Fruit fly (Drosophila melanogaster) whole organism, embryonic: Measurements from ENCODE around the gene TwdlK.

Source experiments
- CG14965 ChIP-seq: fragments of 200-800 bp; sonication (Bioruptor generic); optimal IDR thresholded peaks from 2 replicates; lab custom pipeline; 2016; ENCODE audit warnings: missing biosample characterization, missing genetic modification characterization, borderline replicate concordance
- CG15011 ChIP-seq: fragments of 200-800 bp; sonication (Bioruptor generic); optimal IDR thresholded peaks from 3 replicates; lab custom pipeline; 2018; ENCODE audit warnings: missing biosample characterization, mild to moderate bottlenecking, missing genetic modification characterization
- CG16813 ChIP-seq: fragments of 200-800 bp; sonication (Bioruptor generic); IDR thresholded peaks from 3 replicates; pipeline ENCODE4 v1.3.6; 2022; ENCODE audit warnings: missing biosample characterization, missing genetic modification characterization; ENCODE audit not compliant: partially characterized antibody
- CG16815 ChIP-seq: fragments of 200-800 bp; sonication (Bioruptor generic); optimal IDR thresholded peaks from 3 replicates; lab custom pipeline; 2017; ENCODE audit warnings: missing biosample characterization, mild to moderate bottlenecking, missing genetic modification characterization
- CG18764 ChIP-seq: fragments of 200-800 bp; sonication (Bioruptor generic); optimal IDR thresholded peaks from 3 replicates; lab custom pipeline; 2016; ENCODE audit warnings: missing biosample characterization, missing genetic modification characterization
- CG30431 ChIP-seq: fragments of 200-800 bp; sonication (Bioruptor generic); optimal IDR thresholded peaks from 2 replicates; lab custom pipeline; 2017; ENCODE audit warnings: missing biosample characterization, missing genetic modification characterization
- CG3065 ChIP-seq: fragments of 200-800 bp; sonication (Bioruptor generic); optimal IDR thresholded peaks from 2 replicates; lab custom pipeline; 2016; ENCODE audit warnings: missing biosample characterization, missing genetic modification characterization
- CG34422 ChIP-seq: fragments of 200-800 bp; sonication (Bioruptor generic); IDR thresholded peaks from 3 replicates; pipeline ENCODE4 v1.3.6; 2022; ENCODE audit warnings: missing biosample characterization, missing genetic modification characterization
- CG4282 ChIP-seq: fragments of 200-800 bp; sonication (Bioruptor generic); optimal IDR thresholded peaks from 2 replicates; lab custom pipeline; 2016; ENCODE audit warnings: missing biosample characterization, missing genetic modification characterization
- CG6272 ChIP-seq: fragments of 200-800 bp; sonication (Bioruptor generic); IDR thresholded peaks from 2 replicates; pipeline ENCODE4 v1.3.6; 2022; ENCODE audit warnings: missing biosample characterization, missing genetic modification characterization
- CG8388 ChIP-seq: fragments of 200-800 bp; sonication (Bioruptor generic); optimal IDR thresholded peaks from 2 replicates; lab custom pipeline; 2019; ENCODE audit warnings: missing biosample characterization, mild to moderate bottlenecking, missing genetic modification characterization, moderate library complexity
- CG9727 ChIP-seq: fragments of 200-800 bp; sonication (Bioruptor generic); optimal IDR thresholded peaks from 3 replicates; lab custom pipeline; 2017; ENCODE audit warnings: missing biosample characterization, mild to moderate bottlenecking, missing genetic modification characterization
- CG9932 ChIP-seq: fragments of 200-800 bp; sonication (Bioruptor generic); IDR thresholded peaks from 2 replicates; pipeline ENCODE4 v1.3.6; 2022; ENCODE audit warnings: missing biosample characterization, missing genetic modification characterization
- CkIIα-i1 ChIP-seq: fragments of 200-800 bp; sonication (Bioruptor generic); IDR thresholded peaks from 2 replicates; pipeline ENCODE4 v1.3.6; 2022; ENCODE audit warnings: missing biosample characterization, missing genetic modification characterization
- D19B ChIP-seq: fragments of 200-800 bp; sonication (Bioruptor generic); optimal IDR thresholded peaks from 2 replicates; lab custom pipeline; 2017; ENCODE audit warnings: missing biosample characterization, mild to moderate bottlenecking, missing genetic modification characterization
- Dll ChIP-seq: fragments of 200-800 bp; sonication (Bioruptor generic); IDR thresholded peaks from 4 replicates; pipeline ENCODE4 v1.3.6; 2022; ENCODE audit warnings: missing biosample characterization, missing genetic modification characterization; ENCODE audit not compliant: partially characterized antibody
- Dp ChIP-seq: fragments of 200-800 bp; sonication (Bioruptor generic); optimal IDR thresholded peaks from 2 replicates; lab custom pipeline; 2018; ENCODE audit warnings: missing biosample characterization, mild to moderate bottlenecking, missing genetic modification characterization, moderate library complexity
- Ets65A ChIP-seq: fragments of 200-800 bp; sonication (Bioruptor generic); peaks from one replicate; lab custom pipeline; 2016; ENCODE audit warnings: missing biosample characterization, missing genetic modification characterization
- HLH3B ChIP-seq: fragments of 200-800 bp; sonication (Bioruptor generic); IDR thresholded peaks from 2 replicates; pipeline ENCODE4 v1.3.6; 2022; ENCODE audit warnings: missing biosample characterization, missing genetic modification characterization
- HLH4C ChIP-seq: fragments of 200-800 bp; sonication (Bioruptor generic); IDR thresholded peaks from 3 replicates; pipeline ENCODE4 v1.3.6; 2022; ENCODE audit warnings: missing biosample characterization, missing genetic modification characterization; ENCODE audit not compliant: partially characterized antibody
- HLH54F ChIP-seq: fragments of 200-800 bp; sonication (Bioruptor generic); optimal IDR thresholded peaks from 3 replicates; lab custom pipeline; 2016; ENCODE audit warnings: missing biosample characterization, missing genetic modification characterization
- Hmr ChIP-seq: fragments of 200-800 bp; sonication (Bioruptor generic); optimal IDR thresholded peaks from 3 replicates; lab custom pipeline; 2017; ENCODE audit warnings: mild to moderate bottlenecking, missing biosample characterization, missing genetic modification reagents, missing genetic modification characterization
- Hr51 ChIP-seq, 2 experiments: fragments of 200-800 bp; sonication (Bioruptor generic); optimal IDR thresholded peaks; 2 replicates in 1 of 2; 3 replicates in 1 of 2; lab custom pipeline; 2016 to 2018; ENCODE audit warnings: missing biosample characterization in 2 of 2, missing genetic modification characterization in 2 of 2, mild to moderate bottlenecking in 1 of 2, moderate library complexity in 1 of 2
- MESR4 ChIP-seq: fragments of 200-800 bp; sonication (Bioruptor generic); optimal IDR thresholded peaks from 2 replicates; lab custom pipeline; 2018; ENCODE audit warnings: missing biosample characterization, mild to moderate bottlenecking, missing genetic modification characterization, moderate library complexity
- NFAT ChIP-seq: fragments of 200-800 bp; sonication (Bioruptor generic); IDR thresholded peaks from 2 replicates; pipeline ENCODE4 v1.3.6; 2022; ENCODE audit warnings: missing biosample characterization, missing genetic modification characterization
- NfI ChIP-seq: fragments of 200-800 bp; sonication (Bioruptor generic); optimal IDR thresholded peaks from 3 replicates; lab custom pipeline; 2018; ENCODE audit warnings: missing biosample characterization, mild to moderate bottlenecking, missing genetic modification characterization, moderate library complexity
- Poxn ChIP-seq: fragments of 200-800 bp; sonication (Bioruptor generic); IDR thresholded peaks from 2 replicates; pipeline ENCODE4 v1.3.6; 2022; ENCODE audit warnings: missing biosample characterization, missing genetic modification characterization
- Side ChIP-seq: fragments of 200-800 bp; sonication (Bioruptor generic); optimal IDR thresholded peaks from 2 replicates; lab custom pipeline; 2016; ENCODE audit warnings: missing biosample characterization, missing genetic modification characterization
- Ssrp ChIP-seq: fragments of 200-800 bp; sonication (Bioruptor generic); optimal IDR thresholded peaks from 2 replicates; lab custom pipeline; 2018; ENCODE audit warnings: missing biosample characterization, mild to moderate bottlenecking, missing genetic modification characterization, moderate library complexity
- Stat92E ChIP-seq, 3 experiments: fragments of >200 bp in 2 of 3; fragments of 200-800 bp in 1 of 3; sonication (Bioruptor generic) in 1 of 3; optimal IDR thresholded peaks; 2 replicates each; lab custom pipeline; 2017 to 2019; ENCODE audit warnings: missing biosample characterization in 3 of 3, missing genetic modification characterization in 3 of 3, mild to moderate bottlenecking in 1 of 3, moderate library complexity in 1 of 3
- cad ChIP-seq: fragments of >200 bp; optimal IDR thresholded peaks from 2 replicates; lab custom pipeline; 2017; ENCODE audit warnings: missing biosample characterization, missing genetic modification characterization
- caup ChIP-seq: fragments of 200-800 bp; sonication (Bioruptor generic); optimal IDR thresholded peaks from 3 replicates; lab custom pipeline; 2017; ENCODE audit warnings: missing biosample characterization, mild to moderate bottlenecking, missing genetic modification characterization, moderate library complexity; ENCODE audit not compliant: severe bottlenecking
- chinmo ChIP-seq: fragments of 200-800 bp; sonication (Bioruptor generic); IDR thresholded peaks from 4 replicates; pipeline ENCODE4 v1.3.6; 2022; ENCODE audit warnings: missing biosample characterization, missing genetic modification characterization; ENCODE audit not compliant: partially characterized antibody
- chn ChIP-seq: fragments of 200-800 bp; sonication (Bioruptor generic); optimal IDR thresholded peaks from 2 replicates; lab custom pipeline; 2016; ENCODE audit warnings: missing biosample characterization, missing genetic modification characterization
- crc ChIP-seq: fragments of 200-800 bp; sonication (Bioruptor generic); optimal IDR thresholded peaks from 2 replicates; lab custom pipeline; 2016; ENCODE audit warnings: missing biosample characterization, missing genetic modification characterization
- crol ChIP-seq: fragments of 200-800 bp; sonication (Bioruptor generic); IDR thresholded peaks from 2 replicates; pipeline ENCODE4 v1.3.6; 2022; ENCODE audit warnings: missing biosample characterization, missing genetic modification characterization
- dimm ChIP-seq: fragments of 200-800 bp; sonication (Bioruptor generic); IDR thresholded peaks from 2 replicates; pipeline ENCODE4 v1.3.6; 2022; ENCODE audit warnings: missing biosample characterization, missing genetic modification characterization
- dmrt99B ChIP-seq: fragments of 200-800 bp; sonication (Bioruptor generic); optimal IDR thresholded peaks from 2 replicates; lab custom pipeline; 2018; ENCODE audit warnings: missing biosample characterization, mild to moderate bottlenecking, missing genetic modification characterization, moderate library complexity
- exex ChIP-seq: fragments of 200-800 bp; sonication (Bioruptor generic); optimal IDR thresholded peaks from 4 replicates; lab custom pipeline; 2018; ENCODE audit warnings: missing biosample characterization, mild to moderate bottlenecking, missing genetic modification characterization, moderate library complexity
- fu2 ChIP-seq: fragments of 200-800 bp; sonication (Bioruptor generic); optimal IDR thresholded peaks from 2 replicates; lab custom pipeline; 2016; ENCODE audit warnings: missing biosample characterization, missing genetic modification characterization
- gcm ChIP-seq: fragments of 200-800 bp; sonication (Bioruptor generic); optimal IDR thresholded peaks from 2 replicates; lab custom pipeline; 2019; ENCODE audit warnings: missing biosample characterization, mild to moderate bottlenecking, missing genetic modification characterization, moderate library complexity
- gfzf ChIP-seq: fragments of 200-800 bp; sonication (Bioruptor generic); optimal IDR thresholded peaks from 2 replicates; lab custom pipeline; 2016; ENCODE audit warnings: missing biosample characterization, mild to moderate bottlenecking, missing genetic modification characterization, moderate library complexity
- mirr ChIP-seq: fragments of 200-800 bp; sonication (Bioruptor generic); optimal IDR thresholded peaks from 3 replicates; lab custom pipeline; 2018; ENCODE audit warnings: missing biosample characterization, mild to moderate bottlenecking, missing genetic modification characterization
- phol ChIP-seq: fragments of 200-800 bp; sonication (Bioruptor generic); optimal IDR thresholded peaks from 3 replicates; lab custom pipeline; 2018; ENCODE audit warnings: missing biosample characterization, mild to moderate bottlenecking, missing genetic modification characterization, moderate library complexity
- ranshi ChIP-seq: fragments of 200-800 bp; sonication (Bioruptor generic); IDR thresholded peaks from 2 replicates; pipeline ENCODE4 v1.3.6; 2022; ENCODE audit warnings: missing biosample characterization, missing genetic modification characterization
- repo ChIP-seq: fragments of 200-800 bp; sonication (Bioruptor generic); optimal IDR thresholded peaks from 2 replicates; lab custom pipeline; 2016; ENCODE audit warnings: missing biosample characterization, missing genetic modification characterization
- scrt ChIP-seq: fragments of 200-800 bp; sonication (Bioruptor generic); optimal IDR thresholded peaks from 2 replicates; lab custom pipeline; 2018; ENCODE audit warnings: missing biosample characterization, mild to moderate bottlenecking, missing genetic modification characterization, moderate library complexity
- stc ChIP-seq: fragments of 200-800 bp; sonication (Bioruptor generic); IDR thresholded peaks from 2 replicates; pipeline ENCODE4 v1.3.6; 2022; ENCODE audit warnings: missing biosample characterization, missing genetic modification characterization
- tgo ChIP-seq: fragments of 200-800 bp; sonication (Bioruptor generic); IDR thresholded peaks from 3 replicates; pipeline ENCODE4 v1.3.6; 2022; ENCODE audit warnings: missing biosample characterization, missing genetic modification characterization
- unpg ChIP-seq: fragments of 200-800 bp; sonication (Bioruptor generic); optimal IDR thresholded peaks from 3 replicates; lab custom pipeline; 2018; ENCODE audit warnings: missing biosample characterization, mild to moderate bottlenecking, missing genetic modification characterization, moderate library complexity

The TwdlK gene

DNA sequence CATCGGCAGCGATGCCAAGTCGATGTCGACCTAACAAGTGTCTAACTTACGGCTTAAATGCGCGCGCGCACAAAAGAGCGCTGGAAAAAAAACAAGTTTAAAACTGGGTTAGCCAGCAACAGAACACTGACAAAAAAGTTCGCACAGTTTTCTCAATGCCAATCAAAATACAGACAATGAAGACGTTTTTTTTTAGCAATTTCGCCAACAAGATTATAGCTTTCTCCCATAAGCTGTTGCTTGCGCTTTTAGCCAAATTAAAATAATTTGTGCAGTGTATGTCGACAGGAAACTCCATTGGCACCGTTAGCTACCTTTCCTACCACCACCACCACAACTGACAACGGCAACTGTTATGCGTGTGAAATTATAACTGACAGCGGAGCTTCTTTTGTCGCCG, 26.1 kb upstream of the TwdlK start (continued):
- peak; percentile 55 for TF ChIP-seq caup (GFP tag; lab: Kevin White, UChicago)
- peak; percentile 3 for TF ChIP-seq repo (GFP tag; lab: Kevin White, UChicago)
- TF ChIP-seq Poxn (GFP tag; lab: Robert Waterston, UW): no peak
- no peak for TF ChIP-seq HLH4C
- 0 out of 2 replicates have a peak, but pooled peaks have one; percentile 46 for TF ChIP-seq CkIIα-i1 (GFP tag; lab: Robert Waterston, UW)
- TF ChIP-seq NFAT (GFP tag; lab: Robert Waterston, UW): peak; percentile 37; the same call in 1 of the 2 replicates
- no peak for TF ChIP-seq cad (GFP tag; lab: Kevin White, UChicago)
- TF ChIP-seq stc: peak; percentile 40; the same call in 1 of the 2 replicates
- peak; percentile 65 for TF ChIP-seq Ets65A (GFP tag; lab: Kevin White, UChicago)
- TF ChIP-seq D19B (GFP tag; lab: Kevin White, UChicago): no peak
- TF ChIP-seq gfzf (GFP tag; lab: Kevin White, UChicago): no peak
- TF ChIP-seq CG9727 (GFP tag; lab: Kevin White, UChicago): peak; percentile 39
- TF ChIP-seq Ssrp (tag; lab: Kevin White, UChicago): no peak
- TF ChIP-seq crol (GFP tag; lab: Robert Waterston, UW): no peak
- TF ChIP-seq CG15011 (GFP tag; lab: Kevin White, UChicago): no peak
- TF ChIP-seq dimm (GFP tag; lab: Robert Waterston, UW): no peak
- TF ChIP-seq CG14965 (GFP tag; lab: Kevin White, UChicago): peak; percentile 16
- TF ChIP-seq exex (tag; lab: Kevin White, UChicago): no peak
- TF ChIP-seq Hmr (GFP tag; lab: Kevin White, UChicago): peak; percentile 70
- peak; percentile 80 for TF ChIP-seq HLH3B (GFP tag; lab: Robert Waterston, UW)
- TF ChIP-seq Dp (GFP tag; lab: Kevin White, UChicago): no peak
- peak; percentile 52 for TF ChIP-seq CG9932 (GFP tag; lab: Robert Waterston, UW)
- TF ChIP-seq Side (GFP tag; lab: Kevin White, UChicago): peak; percentile 18
- TF ChIP-seq Hr51 (GFP tag; optimal IDR thresholded peaks at IDR 0.05; lab: Kevin White, UChicago): peak in 1 of 2 experiments; percentile 77
- no peak for TF ChIP-seq CG3065 (GFP tag; lab: Kevin White, UChicago)
- no peak for TF ChIP-seq Stat92E (GFP tag; optimal IDR thresholded peaks at IDR 0.05; lab: Kevin White, UChicago)
- no peak for TF ChIP-seq CG16813
- TF ChIP-seq scrt (GFP tag; lab: Kevin White, UChicago): peak; percentile 46
- no peak for TF ChIP-seq CG4282 (GFP tag; lab: Kevin White, UChicago)
- TF ChIP-seq HLH54F: peak; percentile 44
- TF ChIP-seq crc: no peak
- no peak for TF ChIP-seq gcm (GFP tag; lab: Kevin White, UChicago)
- TF ChIP-seq chn (GFP tag; lab: Kevin White, UChicago): peak; percentile 11
- TF ChIP-seq chinmo (GFP tag; lab: Robert Waterston, UW): no peak
- no peak for TF ChIP-seq CG16815
- peak; percentile 6 for TF ChIP-seq CG18764 (GFP tag; lab: Kevin White, UChicago)
- TF ChIP-seq CG30431 (GFP tag; lab: Kevin White, UChicago): peak; percentile 1
- TF ChIP-seq mirr (GFP tag; lab: Kevin White, UChicago): no peak
- peak; percentile 57 for TF ChIP-seq unpg (GFP tag; lab: Kevin White, UChicago)
- TF ChIP-seq MESR4 (GFP tag; lab: Kevin White, UChicago): no peak
- TF ChIP-seq NfI (GFP tag; lab: Kevin White, UChicago): peak; percentile 47
- peak; percentile 66; the same call in 2 of the 3 replicates for TF ChIP-seq tgo
- TF ChIP-seq CG34422 (GFP tag; lab: Robert Waterston, UW): 0 out of 3 replicates have a peak, but pooled peaks have one; percentile 35
- no peak for TF ChIP-seq phol (tag; lab: Kevin White, UChicago)
- peak; percentile 25; the same call in 1 of the 2 replicates for TF ChIP-seq CG6272 (GFP tag; lab: Robert Waterston, UW)
- peak; percentile 26 for TF ChIP-seq CG8388 (GFP tag; lab: Kevin White, UChicago)
- peak; percentile 7 for TF ChIP-seq fu2 (GFP tag; lab: Kevin White, UChicago)
- TF ChIP-seq ranshi (GFP tag; lab: Robert Waterston, UW): peak; percentile 35; the same call in 1 of the 2 replicates
- TF ChIP-seq dmrt99B: peak; percentile 79
- no peak for TF ChIP-seq Dll
